Worm (Caenorhabditis elegans): Measurements from ENCODE around the gene srbc-41.

Gene srbc-41

ce11 chrV:1575493-1576084 lies 39.0 kb downstream of the srbc-41 start:
- no peak for TF ChIP-seq unc-62 (GFP tag; optimal IDR thresholded peaks at IDR 0.05)

ce11 chrV:1574599-1574998 lies 40.0 kb downstream of the srbc-41 start:
- no peak for TF ChIP-seq unc-62 (GFP tag; optimal IDR thresholded peaks at IDR 0.05)

ce11 chrV:1572585-1572984 lies 42.0 kb downstream of the srbc-41 start:
- TF ChIP-seq unc-62 (GFP tag; optimal IDR thresholded peaks at IDR 0.05), result no peak

- TF ChIP-seq unc-62 (GFP tag; optimal IDR thresholded peaks at IDR 0.05), result no peak
These were observed 43.9 kb downstream of the srbc-41 start for ce11 chrV:1570679-1571078.

- TF ChIP-seq unc-62 (GFP tag; optimal IDR thresholded peaks at IDR 0.05), result no peak
These were observed 44.7 kb downstream of the srbc-41 start for ce11 chrV:1569750-1570419.

ce11 chrV:1566776-1567175 lies 47.9 kb downstream of the srbc-41 start, which contains the start of gene cdc-25.2:
Gene cdc-25.2 (plus strand): TSS chrV:1567076.
- no peak for TF ChIP-seq unc-62 (GFP tag; optimal IDR thresholded peaks at IDR 0.05)
